Fruit fly (Drosophila melanogaster): ENCODE measurements around the gene CG2116.
A peak's percentile ranks its signal among the peaks of the same experiment; 100 is the strongest.

Gene CG2116

DNA sequence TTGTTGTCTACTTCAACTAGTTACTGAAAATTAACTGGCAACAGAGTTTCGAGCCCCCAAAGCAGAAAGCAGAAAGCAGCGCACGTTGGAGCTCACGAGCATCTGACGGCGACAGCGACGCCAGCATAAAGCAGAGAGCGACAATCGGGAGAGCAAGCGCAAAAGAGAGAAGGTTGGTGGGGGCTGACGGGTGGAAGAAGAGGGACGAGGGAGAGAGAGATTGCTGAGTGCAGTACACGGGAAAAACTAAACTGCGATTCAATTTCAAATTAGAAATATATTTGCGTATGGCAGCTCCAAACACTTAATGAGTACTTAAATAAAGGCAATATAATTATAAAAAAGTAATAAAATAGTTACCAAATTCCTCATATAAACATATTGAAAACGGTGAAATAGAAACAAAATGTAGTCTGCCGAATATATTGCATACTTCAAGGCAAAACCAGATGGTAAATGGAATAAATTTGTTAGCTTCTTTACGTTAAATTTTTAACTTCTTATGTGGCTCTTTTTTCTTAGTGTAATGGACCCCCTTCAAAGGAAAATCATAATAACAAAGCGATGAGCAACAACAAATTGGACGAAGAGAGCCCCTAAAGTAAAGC lies 37.4 kb upstream of the CG2116 start (continued):
- TF ChIP-seq D (optimal IDR thresholded peaks at IDR 0.05) = no peak
- peak; percentile 96 for TF ChIP-seq D (GFP tag; optimal IDR thresholded peaks at IDR 0.05)
- TF ChIP-seq Mad (GFP tag; optimal IDR thresholded peaks at IDR 0.05) = peak; percentile 76
- peak; percentile 85 for TF ChIP-seq CG32772 (GFP tag; IDR thresholded peaks at IDR 0.05)
- TF ChIP-seq pita (GFP tag; optimal IDR thresholded peaks at IDR 0.05) = no peak
- no peak for TF ChIP-seq Elba2 (GFP tag; optimal IDR thresholded peaks at IDR 0.05)
- TF ChIP-seq CG8290 (GFP tag; optimal IDR thresholded peaks at IDR 0.05) = peak; percentile 84
- peak; percentile 44 to 77 for TF ChIP-seq CG8290 (tag; optimal IDR thresholded peaks at IDR 0.05)
- peak; percentile 83 for TF ChIP-seq CG31224 (GFP tag; IDR thresholded peaks at IDR 0.05)
- TF ChIP-seq CG4360 (GFP tag; IDR thresholded peaks at IDR 0.05) = peak; percentile 42; the same call in 1 of the 2 replicates
- peak; percentile 11 for TF ChIP-seq Dp (GFP tag; optimal IDR thresholded peaks at IDR 0.05)
- TF ChIP-seq fu2 (GFP tag; optimal IDR thresholded peaks at IDR 0.05) = peak; percentile 68
- peak; percentile 75 for TF ChIP-seq CG11560 (tag; IDR thresholded peaks at IDR 0.05)
- TF ChIP-seq CG1024 (GFP tag; IDR thresholded peaks at IDR 0.05) = peak; percentile 79
- TF ChIP-seq Sin3A (optimal IDR thresholded peaks at IDR 0.05) = no peak
- peak; percentile 80 for TF ChIP-seq Gsc (GFP tag; IDR thresholded peaks at IDR 0.05)
- TF ChIP-seq CG18599 (GFP tag; optimal IDR thresholded peaks at IDR 0.05) = peak; percentile 97
- TF ChIP-seq CG3995 (GFP tag; optimal IDR thresholded peaks at IDR 0.05) = peak; percentile 37
- TF ChIP-seq dan (GFP tag; IDR thresholded peaks at IDR 0.05) = no peak; the same call in 1 of the 2 replicates
- peak; percentile 95 for TF ChIP-seq bcd (GFP tag; optimal IDR thresholded peaks at IDR 0.05)
- TF ChIP-seq CG3407 (GFP tag; optimal IDR thresholded peaks at IDR 0.05) = peak; percentile 89
- TF ChIP-seq GATAe (GFP tag; conservative IDR thresholded peaks at IDR 0.05) = peak; percentile 69; the same call in 1 of the 2 replicates
- TF ChIP-seq ssp (GFP tag; IDR thresholded peaks at IDR 0.05) = peak; percentile 82
- peak; percentile 78 for TF ChIP-seq Bdp1 (GFP tag; optimal IDR thresholded peaks at IDR 0.05)
- peak; percentile 86 for TF ChIP-seq ap (GFP tag; IDR thresholded peaks at IDR 0.05)
- peak; percentile 59 for TF ChIP-seq Poxn (GFP tag; IDR thresholded peaks at IDR 0.05)
- TF ChIP-seq Ets65A (GFP tag) = peak; percentile 69
- peak; percentile 86 for TF ChIP-seq gsb (GFP tag; IDR thresholded peaks at IDR 0.05)
- TF ChIP-seq CG12236 (GFP tag; optimal IDR thresholded peaks at IDR 0.05) = peak; percentile 61
- peak; percentile 89 to 96 for TF ChIP-seq bsh (GFP tag; optimal IDR thresholded peaks at IDR 0.05)
- TF ChIP-seq zfh1 (GFP tag; IDR thresholded peaks at IDR 0.05) = peak; percentile 88; the same call in 2 of the 3 replicates
- no peak for TF ChIP-seq tll (GFP tag; optimal IDR thresholded peaks at IDR 0.05)
- TF ChIP-seq kay (GFP tag; optimal IDR thresholded peaks at IDR 0.05) = peak; percentile 87
- peak; percentile 79 for TF ChIP-seq CG30020 (tag; optimal IDR thresholded peaks at IDR 0.05)
- peak; percentile 93 for TF ChIP-seq fd3F (GFP tag; optimal IDR thresholded peaks at IDR 0.05)
- no peak for TF ChIP-seq Kr (GFP tag; optimal IDR thresholded peaks at IDR 0.05)
- TF ChIP-seq Dip3 (GFP tag; optimal IDR thresholded peaks at IDR 0.05) = peak; percentile 69
- TF ChIP-seq trem (tag; optimal IDR thresholded peaks at IDR 0.05) = peak; percentile 88
- peak; percentile 69 for TF ChIP-seq C15 (GFP tag; IDR thresholded peaks at IDR 0.05)
- TF ChIP-seq Ravus (GFP tag; IDR thresholded peaks at IDR 0.05) = peak; percentile 79
- TF ChIP-seq YL-1 (GFP tag; optimal IDR thresholded peaks at IDR 0.05) = peak; percentile 67
- peak; percentile 82 for TF ChIP-seq pnt (GFP tag; optimal IDR thresholded peaks at IDR 0.05)
- TF ChIP-seq CG10431 (GFP tag; optimal IDR thresholded peaks at IDR 0.05) = peak; percentile 91
- peak; percentile 96 for TF ChIP-seq PHDP (tag; optimal IDR thresholded peaks at IDR 0.05)
- TF ChIP-seq zfh2 (GFP tag; optimal IDR thresholded peaks at IDR 0.05) = peak; percentile 71
- TF ChIP-seq CG7928 (GFP tag; optimal IDR thresholded peaks at IDR 0.05) = peak; percentile 71
- peak; percentile 48; the same call in 1 of the 3 replicates for TF ChIP-seq z (GFP tag; IDR thresholded peaks at IDR 0.05)
- peak; percentile 93 for TF ChIP-seq ind (GFP tag; optimal IDR thresholded peaks at IDR 0.05)
- TF ChIP-seq CG31365 (tag; optimal IDR thresholded peaks at IDR 0.05) = peak; percentile 68
- peak; percentile 95 for TF ChIP-seq tgo (GFP tag; IDR thresholded peaks at IDR 0.05)
- peak; percentile 79 for TF ChIP-seq E2f2 (GFP tag; IDR thresholded peaks at IDR 0.05)
- peak; percentile 95 for TF ChIP-seq Sox102F (GFP tag; optimal IDR thresholded peaks at IDR 0.05)
